Fruit fly (Drosophila melanogaster): ENCODE results near the gene Non2.

Gene Non2

dm6 chr3L:2772045-2772444 is 5.2 kb downstream of the Non2 start, which contains the start of gene AhcyL1 (continued):
- TF ChIP-seq CG7963 (GFP tag; IDR thresholded peaks at IDR 0.05; ENCODE audit: partially characterized antibody) (no peak), CG12659 (GFP tag; optimal IDR thresholded peaks at IDR 0.05) (no peak), sug (tag; optimal IDR thresholded peaks at IDR 0.05) (peak; percentile 86), CrebB (tag; optimal IDR thresholded peaks at IDR 0.05) (no peak), gem (tag; optimal IDR thresholded peaks at IDR 0.05) (no peak), CG7271 (tag; optimal IDR thresholded peaks at IDR 0.05) (no peak), inv (GFP tag; IDR thresholded peaks at IDR 0.05; ENCODE audit: partially characterized antibody) (no peak), Kr (GFP tag; optimal IDR thresholded peaks at IDR 0.05) (no peak), otp (GFP tag; IDR thresholded peaks at IDR 0.05) (no peak), CG4854 (GFP tag; optimal IDR thresholded peaks at IDR 0.05) (no peak), Myb (GFP tag; optimal IDR thresholded peaks at IDR 0.05) (peak; percentile 91), CTCF (GFP tag; optimal IDR thresholded peaks at IDR 0.05) (no peak), HmgZ (tag; optimal IDR thresholded peaks at IDR 0.05) (no peak), mld (GFP tag; IDR thresholded peaks at IDR 0.05; ENCODE audit: partially characterized antibody) (no peak), CG17385 (GFP tag; optimal IDR thresholded peaks at IDR 0.05) (peak; percentile 93), Taf1 (GFP tag; IDR thresholded peaks at IDR 0.05) (no peak), Bteb2 (GFP tag; optimal IDR thresholded peaks at IDR 0.05) (no peak), CG10209 (GFP tag; optimal IDR thresholded peaks at IDR 0.05) (no peak), bigmax (GFP tag; optimal IDR thresholded peaks at IDR 0.05) (no peak), E2f2 (GFP tag; IDR thresholded peaks at IDR 0.05) (peak; percentile 40; the same call in 1 of the 2 replicates), Oaz (GFP tag; IDR thresholded peaks at IDR 0.05) (no peak), lilli (GFP tag; optimal IDR thresholded peaks at IDR 0.05) (no peak), CG8924 (tag; optimal IDR thresholded peaks at IDR 0.05) (no peak), ci (GFP tag; IDR thresholded peaks at IDR 0.05) (no peak), CG10565 (GFP tag; optimal IDR thresholded peaks at IDR 0.05) (no peak), Ssrp (tag; optimal IDR thresholded peaks at IDR 0.05) (no peak), Dbx (GFP tag; IDR thresholded peaks at IDR 0.05) (no peak), salm (tag; optimal IDR thresholded peaks at IDR 0.05) (no peak), ap (GFP tag; IDR thresholded peaks at IDR 0.05) (no peak), HLH4C (GFP tag; IDR thresholded peaks at IDR 0.05; ENCODE audit: partially characterized antibody) (0 out of 3 replicates have a peak, but pooled peaks have one; percentile 33), CG9727 (GFP tag; optimal IDR thresholded peaks at IDR 0.05) (no peak), CG4424 (GFP tag; optimal IDR thresholded peaks at IDR 0.05) (no peak), Gsc (GFP tag; IDR thresholded peaks at IDR 0.05) (no peak), tup (GFP tag; optimal IDR thresholded peaks at IDR 0.05) (no peak), Adf1 (GFP tag; IDR thresholded peaks at IDR 0.05) (no peak), Med (GFP tag) (peak; percentile 43), CG3281 (GFP tag; optimal IDR thresholded peaks at IDR 0.05) (no peak), CG32767 (GFP tag; IDR thresholded peaks at IDR 0.05) (no peak), YL-1 (GFP tag; optimal IDR thresholded peaks at IDR 0.05) (peak; percentile 27), CG2129 (GFP tag; IDR thresholded peaks at IDR 0.05; ENCODE audit: partially characterized antibody) (no peak), klu (GFP tag; IDR thresholded peaks at IDR 0.05) (no peak), sna (GFP tag; IDR thresholded peaks at IDR 0.05; ENCODE audit: partially characterized antibody) (0 out of 2 replicates have a peak, but pooled peaks have one; percentile 51), cas (GFP tag; IDR thresholded peaks at IDR 0.05) (no peak), CG32772 (GFP tag; IDR thresholded peaks at IDR 0.05) (no peak), C15 (GFP tag; IDR thresholded peaks at IDR 0.05) (no peak), CG13775 (GFP tag; optimal IDR thresholded peaks at IDR 0.05) (no peak), ac (GFP tag; optimal IDR thresholded peaks at IDR 0.05) (no peak), insv (GFP tag; optimal IDR thresholded peaks at IDR 0.05) (no peak), CG10543 (GFP tag; optimal IDR thresholded peaks at IDR 0.05) (no peak), dysf (GFP tag; IDR thresholded peaks at IDR 0.05) (no peak), CG4707 (GFP tag; optimal IDR thresholded peaks at IDR 0.05) (no peak), peb (GFP tag; IDR thresholded peaks at IDR 0.05) (no peak)

Data from whole organism, embryonic.